Worm (Caenorhabditis elegans): ENCODE data around the gene snb-5.

DNA sequence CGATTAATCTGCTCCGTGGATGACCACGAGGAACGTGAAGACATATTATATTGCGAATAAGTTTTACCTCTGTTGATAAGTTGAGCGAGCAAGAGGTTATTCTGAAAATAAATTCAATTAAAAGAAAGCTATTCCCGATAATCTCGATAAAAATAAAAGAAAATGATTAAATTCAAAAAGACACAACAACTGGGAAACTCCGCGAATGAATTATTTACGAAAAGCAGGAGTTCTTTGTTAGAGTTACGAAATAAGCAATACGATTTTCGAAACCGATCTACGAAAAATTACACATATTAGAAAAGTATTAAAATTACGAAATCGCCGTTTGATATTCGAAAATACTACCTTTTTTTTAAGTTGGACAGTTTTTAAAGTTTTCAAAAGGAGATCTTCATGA is 39.6 kb upstream of the snb-5 start, which contains the start of gene bath-42:
- TF ChIP-seq him-1 (tag; optimal IDR thresholded peaks at IDR 0.05) (no peak), dao-5 (tag; optimal IDR thresholded peaks at IDR 0.05) (no peak), W03F9.2 (tag; optimal IDR thresholded peaks at IDR 0.05) (no peak)
